Worm (Caenorhabditis elegans) whole organism, L3 larva: ENCODE data around the gene clec-2.

Experiments
- ZK546.5 ChIP-seq: sonication (generic microtip); optimal IDR thresholded peaks from 2 replicates; lab custom pipeline; 2017; ENCODE audit warnings: missing biosample characterization, missing genetic modification characterization
- aly-2 ChIP-seq: fragments of 150-350 bp; optimal IDR thresholded peaks from 2 replicates; lab custom pipeline; 2014; ENCODE audit warnings: missing biosample characterization, missing genetic modification characterization
- ama-1 ChIP-seq: fragments of 150-350 bp; optimal IDR thresholded peaks from 2 replicates; lab custom pipeline; 2018
- ceh-28 ChIP-seq: fragments of 150-350 bp; optimal IDR thresholded peaks from 2 replicates; lab custom pipeline; 2014; ENCODE audit warnings: missing biosample characterization, missing genetic modification reagents, missing genetic modification characterization
- ceh-82 ChIP-seq: fragments of 150-350 bp; optimal IDR thresholded peaks from 2 replicates; lab custom pipeline; 2014; ENCODE audit warnings: missing biosample characterization, missing genetic modification characterization
- daf-12 ChIP-seq: fragments of 150-350 bp; optimal IDR thresholded peaks from 2 replicates; lab custom pipeline; 2014; ENCODE audit warnings: missing biosample characterization, missing genetic modification reagents, missing genetic modification characterization
- egl-27 ChIP-seq: sonication (generic microtip); optimal IDR thresholded peaks from 4 replicates; lab custom pipeline; 2017; ENCODE audit warnings: missing biosample characterization, missing genetic modification reagents, missing genetic modification characterization
- egl-5 ChIP-seq: fragments of 150-350 bp; optimal IDR thresholded peaks from 2 replicates; lab custom pipeline; 2017; ENCODE audit warnings: missing biosample characterization, missing genetic modification reagents, missing genetic modification characterization, inconsistent platforms
- elt-1 ChIP-seq: fragments of 150-350 bp; optimal IDR thresholded peaks from 2 replicates; lab custom pipeline; 2014; ENCODE audit warnings: missing biosample characterization, missing genetic modification characterization
- elt-3 ChIP-seq, 3 experiments: fragments of 150-350 bp in 1 of 3; sonication (generic microtip) in 2 of 3; optimal IDR thresholded peaks; 2 replicates in 2 of 3; 4 replicates in 1 of 3; lab custom pipeline; 2014 to 2017; ENCODE audit warnings: missing biosample characterization in 3 of 3, missing genetic modification characterization in 3 of 3
- eor-1 ChIP-seq, 2 experiments: fragments of 150-350 bp; optimal IDR thresholded peaks; 2 replicates each; lab custom pipeline; 2014 to 2018; ENCODE audit warnings: missing biosample characterization in 2 of 2, missing genetic modification characterization in 2 of 2
- fkh-10 ChIP-seq: sonication (generic microtip); optimal IDR thresholded peaks from 2 replicates; lab custom pipeline; 2017; ENCODE audit warnings: missing biosample characterization, missing genetic modification reagents, missing genetic modification characterization
- fkh-2 ChIP-seq: fragments of 150-350 bp; optimal IDR thresholded peaks from 2 replicates; lab custom pipeline; 2014; ENCODE audit warnings: missing biosample characterization, missing genetic modification reagents, missing genetic modification characterization
- fos-1 ChIP-seq: fragments of 150-350 bp; optimal IDR thresholded peaks from 2 replicates; lab custom pipeline; 2014; ENCODE audit warnings: missing biosample characterization, missing genetic modification characterization
- hmg-11 ChIP-seq: sonication (generic microtip); optimal IDR thresholded peaks from 2 replicates; lab custom pipeline; 2016; ENCODE audit warnings: missing genetic modification characterization, missing compliant biosample characterization
- jun-1 ChIP-seq: fragments of 150-350 bp; optimal IDR thresholded peaks from 2 replicates; lab custom pipeline; 2014; ENCODE audit warnings: missing biosample characterization, missing genetic modification reagents, missing genetic modification characterization
- lin-15B ChIP-seq: fragments of 150-350 bp; optimal IDR thresholded peaks from 2 replicates; lab custom pipeline; 2014; ENCODE audit warnings: missing biosample characterization, missing genetic modification characterization
- lin-39 ChIP-seq: fragments of 150-350 bp; optimal IDR thresholded peaks from 2 replicates; lab custom pipeline; 2018; ENCODE audit warnings: missing biosample characterization, missing genetic modification reagents, missing genetic modification characterization
- lsy-12 ChIP-seq: sonication (generic microtip); optimal IDR thresholded peaks from 2 replicates; lab custom pipeline; 2016; ENCODE audit warnings: mild to moderate bottlenecking, missing genetic modification characterization, missing compliant biosample characterization
- mml-1 ChIP-seq: fragments of 150-350 bp; sonication (generic microtip); optimal IDR thresholded peaks from 3 replicates; lab custom pipeline; 2014; ENCODE audit warnings: missing biosample characterization, missing genetic modification characterization
- nfya-1 ChIP-seq: sonication (generic microtip); optimal IDR thresholded peaks from 2 replicates; lab custom pipeline; 2017; ENCODE audit warnings: missing genetic modification characterization, mild to moderate bottlenecking, missing compliant biosample characterization, antibody characterized with exemption, moderate library complexity; ENCODE audit not compliant: insufficient read depth
- nhr-11 ChIP-seq: fragments of 150-350 bp; optimal IDR thresholded peaks from 2 replicates; lab custom pipeline; 2014; ENCODE audit warnings: missing biosample characterization, missing genetic modification characterization
- nhr-12 ChIP-seq: fragments of 150-350 bp; optimal IDR thresholded peaks from 2 replicates; lab custom pipeline; 2014; ENCODE audit warnings: missing biosample characterization, missing genetic modification characterization
- nhr-23 ChIP-seq: fragments of 150-350 bp; optimal IDR thresholded peaks from 2 replicates; lab custom pipeline; 2014; ENCODE audit warnings: missing biosample characterization, missing genetic modification reagents, missing genetic modification characterization
- nhr-237 ChIP-seq: fragments of 150-350 bp; optimal IDR thresholded peaks from 2 replicates; lab custom pipeline; 2014; ENCODE audit warnings: missing biosample characterization, missing genetic modification characterization
- nhr-28 ChIP-seq: fragments of 150-350 bp; optimal IDR thresholded peaks from 2 replicates; lab custom pipeline; 2014; ENCODE audit warnings: missing biosample characterization, missing genetic modification characterization
- nhr-43 ChIP-seq: sonication (generic microtip); optimal IDR thresholded peaks from 2 replicates; lab custom pipeline; 2016; ENCODE audit warnings: mild to moderate bottlenecking, missing genetic modification characterization, missing compliant biosample characterization; ENCODE audit not compliant: poor library complexity, severe bottlenecking
- nhr-67 ChIP-seq: fragments of 150-350 bp; optimal IDR thresholded peaks from 2 replicates; lab custom pipeline; 2014; ENCODE audit warnings: missing biosample characterization, missing genetic modification characterization
- nhr-77 ChIP-seq: fragments of 150-350 bp; optimal IDR thresholded peaks from 2 replicates; lab custom pipeline; 2014; ENCODE audit warnings: missing biosample characterization, missing genetic modification characterization
- pha-4 ChIP-seq: fragments of 150-350 bp; optimal IDR thresholded peaks from 2 replicates; lab custom pipeline; 2014; ENCODE audit warnings: missing biosample characterization, missing genetic modification reagents, missing genetic modification characterization
- skn-1 ChIP-seq: fragments of 150-350 bp; optimal IDR thresholded peaks from 2 replicates; lab custom pipeline; 2014; ENCODE audit warnings: missing biosample characterization, missing genetic modification characterization
- tbx-2 ChIP-seq: sonication (generic microtip); optimal IDR thresholded peaks from 2 replicates; lab custom pipeline; 2016; ENCODE audit warnings: mild to moderate bottlenecking, missing genetic modification characterization, missing compliant biosample characterization
- unc-39 ChIP-seq: sonication (generic microtip); optimal IDR thresholded peaks from 4 replicates; lab custom pipeline; 2017; ENCODE audit warnings: missing biosample characterization, missing genetic modification characterization
- zag-1 ChIP-seq: fragments of 150-350 bp; optimal IDR thresholded peaks from 2 replicates; lab custom pipeline; 2014; ENCODE audit warnings: missing biosample characterization, missing genetic modification characterization
- ztf-11 ChIP-seq: fragments of 150-350 bp; optimal IDR thresholded peaks from 2 replicates; lab custom pipeline; 2014; ENCODE audit warnings: missing biosample characterization, missing genetic modification characterization

clec-2 gene

DNA sequence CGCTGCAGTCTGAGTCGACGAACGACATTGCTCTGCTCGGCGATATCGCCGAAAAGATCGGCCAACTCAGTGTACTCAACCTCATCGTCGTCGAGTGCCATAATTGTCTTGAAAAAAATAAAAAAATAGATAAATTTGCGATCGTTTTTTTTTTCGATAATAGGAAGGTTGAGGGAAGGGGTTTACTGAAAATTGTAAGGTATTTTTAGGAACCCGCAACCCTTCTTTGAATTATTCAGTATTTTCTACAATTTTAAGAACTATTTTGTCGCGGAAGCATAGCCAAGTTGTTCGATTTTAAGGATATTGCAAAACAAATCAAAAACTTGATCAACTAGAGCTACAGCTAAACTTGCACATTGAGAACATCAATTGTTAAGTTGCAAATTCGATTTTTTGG, 11.1 kb downstream of the clec-2 start, which contains the start of gene C41H7.9:
Gene C41H7.9, minus strand, starts transcription at position 101 of the 400 bp plus-strand sequence.
- TF ChIP-seq ZK546.5 (tag; lab: Kevin White, UChicago) (no peak), nhr-237 (tag; lab: Kevin White, UChicago) (no peak), egl-27 (tag; lab: Kevin White, UChicago) (no peak), skn-1 (tag; lab: Kevin White, UChicago) (no peak), nhr-67 (tag; lab: Kevin White, UChicago) (no peak), elt-3 (tag; optimal IDR thresholded peaks at IDR 0.05; lab: Kevin White, UChicago) (no peak), hmg-11 (tag; lab: Kevin White, UChicago) (no peak), elt-1 (no peak), fkh-10 (no peak), zag-1 (tag; lab: Kevin White, UChicago) (no peak), fos-1 (no peak), nhr-12 (tag; lab: Kevin White, UChicago) (no peak)

ce11 chrII:3008400-3008799, 14.8 kb downstream of the clec-2 start, which contains the start of gene sdz-5:
sdz-5 (plus strand) TSS chrII:3008700.
- TF ChIP-seq egl-5 (tag; lab: Kevin White, UChicago) (no peak), unc-39 (tag; lab: Kevin White, UChicago) (no peak), nhr-28 (tag; lab: Kevin White, UChicago) (no peak), fkh-2 (no peak)

DNA sequence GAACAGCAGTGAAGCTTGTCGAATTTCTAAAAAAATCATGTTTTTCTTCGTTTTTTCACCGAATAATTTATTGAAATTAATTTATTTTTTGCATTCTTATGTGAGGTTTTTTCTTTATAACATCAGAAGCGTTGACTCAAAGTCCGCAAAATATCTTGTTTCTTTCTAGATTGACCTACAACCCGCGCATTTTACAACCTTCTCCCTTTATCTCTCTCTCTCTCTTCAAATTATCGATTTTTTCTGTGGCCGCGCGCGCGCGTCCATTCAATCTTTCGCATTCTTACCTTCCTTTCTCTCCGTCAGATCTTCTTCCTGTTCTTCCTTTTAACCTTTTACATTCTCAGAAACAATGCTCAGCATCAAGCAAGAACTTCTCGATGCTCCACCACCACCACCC, 17.7 kb downstream of the clec-2 start, which contains the start of gene lido-12:
Gene lido-12, plus strand, starts transcription at position 301 of the 400 bp plus-strand sequence.
- TF ChIP-seq jun-1 (no peak), nhr-23 (tag; lab: Kevin White, UChicago) (no peak), lsy-12 (tag; lab: Kevin White, UChicago) (no peak), ZK546.5 (tag; lab: Kevin White, UChicago) (no peak), ceh-28 (tag; lab: Kevin White, UChicago) (no peak), elt-3 (tag; optimal IDR thresholded peaks at IDR 0.05; lab: Kevin White, UChicago) (no peak), fkh-10 (no peak), unc-39 (tag; lab: Kevin White, UChicago) (no peak), fkh-2 (no peak), ztf-11 (tag; lab: Kevin White, UChicago) (no peak), pha-4 (tag; lab: Kevin White, UChicago) (no peak), nhr-237 (tag; lab: Kevin White, UChicago) (no peak)

ce11 chrII:3003667-3004066, 19.6 kb downstream of the clec-2 start, which contains the start of gene lido-11:
lido-11 (plus strand) TSS chrII:3003967.
- TF ChIP-seq ceh-82 (tag; lab: Kevin White, UChicago) = no peak
- TF ChIP-seq jun-1 = no peak
- no peak for TF ChIP-seq skn-1 (tag; lab: Kevin White, UChicago)
- TF ChIP-seq unc-39 (tag; lab: Kevin White, UChicago) = no peak
- TF ChIP-seq ama-1 (lab: Kevin White, UChicago) = no peak
- TF ChIP-seq elt-1 = no peak
- TF ChIP-seq aly-2 = no peak
- TF ChIP-seq zag-1 (tag; lab: Kevin White, UChicago) = no peak
- no peak for TF ChIP-seq nhr-43
- no peak for TF ChIP-seq hmg-11 (tag; lab: Kevin White, UChicago)
- TF ChIP-seq, all 47 proteins: peak for 0

DNA sequence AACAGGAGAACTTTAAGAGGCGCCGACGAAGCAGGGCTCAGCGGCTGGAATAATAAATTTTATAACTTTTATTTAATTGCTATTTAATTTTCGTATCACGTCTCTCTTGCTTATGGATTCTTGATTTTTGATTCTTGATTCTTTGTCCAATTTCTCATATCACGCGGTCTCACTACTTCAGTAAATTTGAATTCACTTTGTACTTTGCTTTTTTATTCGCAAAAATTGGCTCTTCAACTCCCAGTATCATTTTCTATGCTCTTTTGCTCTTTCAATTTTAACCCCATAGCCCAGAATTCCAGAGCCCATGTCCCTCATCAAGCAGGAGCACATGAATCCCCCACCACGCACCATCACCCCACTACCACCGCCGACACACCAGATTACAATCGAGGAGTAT, 21.0 kb downstream of the clec-2 start, which contains the start of gene lido-10:
Gene lido-10, plus strand, starts transcription at position 301 of the 400 bp plus-strand sequence.
- TF ChIP-seq daf-12 = no peak
- TF ChIP-seq ceh-82 (tag; lab: Kevin White, UChicago) = no peak
- no peak for TF ChIP-seq egl-27 (tag; lab: Kevin White, UChicago)
- TF ChIP-seq nhr-11 (tag; lab: Kevin White, UChicago) = no peak
- no peak for TF ChIP-seq lin-15B (tag; lab: Kevin White, UChicago)
- TF ChIP-seq nhr-43 = no peak
- TF ChIP-seq tbx-2 (tag; lab: Kevin White, UChicago) = no peak
- no peak for TF ChIP-seq nfya-1 (tag; lab: Kevin White, UChicago)
- no peak for TF ChIP-seq egl-5 (tag; lab: Kevin White, UChicago)
- no peak for TF ChIP-seq mml-1 (tag; lab: Kevin White, UChicago)
- no peak for TF ChIP-seq nhr-77 (tag; lab: Kevin White, UChicago)
- TF ChIP-seq lin-39 (tag; lab: Kevin White, UChicago) = no peak
- no peak for TF ChIP-seq eor-1 (tag; optimal IDR thresholded peaks at IDR 0.05; lab: Kevin White, UChicago)
- no peak for TF ChIP-seq lsy-12 (tag; lab: Kevin White, UChicago)
- no peak for TF ChIP-seq ZK546.5 (tag; lab: Kevin White, UChicago)
